Worm (Caenorhabditis elegans) whole organism, early embryonic: ENCODE measurements around the gene lin-48.
A peak's percentile ranks its signal among the peaks of the same experiment; 100 is the strongest.

Source experiments
- B0310.2 ChIP-seq: sonication (generic microtip); optimal IDR thresholded peaks from 2 replicates; lab custom pipeline; 2016; ENCODE audit warnings: mild to moderate bottlenecking, missing genetic modification characterization, missing compliant biosample characterization
- F13C5.2 ChIP-seq: sonication (generic microtip); optimal IDR thresholded peaks from 2 replicates; lab custom pipeline; 2017; ENCODE audit warnings: mild to moderate bottlenecking, missing genetic modification characterization, inconsistent platforms, missing compliant biosample characterization
- aly-1 ChIP-seq: sonication (generic microtip); optimal IDR thresholded peaks from 2 replicates; lab custom pipeline; 2016; ENCODE audit warnings: missing genetic modification characterization, missing compliant biosample characterization
- ama-1 ChIP-seq: fragments of 150-350 bp; optimal IDR thresholded peaks from 2 replicates; lab custom pipeline; 2014
- ceh-13 ChIP-seq: fragments of 200-800 bp; sonication (Bioruptor generic); optimal IDR thresholded peaks from 2 replicates; lab custom pipeline; 2018; ENCODE audit warnings: mild to moderate bottlenecking, missing genetic modification characterization, missing compliant biosample characterization
- ceh-36 ChIP-seq: sonication (generic microtip); optimal IDR thresholded peaks from 2 replicates; lab custom pipeline; 2016; ENCODE audit warnings: missing genetic modification characterization, inconsistent platforms, missing compliant biosample characterization
- ets-7 ChIP-seq: sonication (generic microtip); optimal IDR thresholded peaks from 2 replicates; lab custom pipeline; 2016; ENCODE audit warnings: missing genotype, missing genetic modification characterization, missing compliant biosample characterization
- flt-1 ChIP-seq: fragments of 200-800 bp; sonication (Bioruptor generic); IDR thresholded peaks from 2 replicates; pipeline ENCODE4 v1.3.6; 2022; ENCODE audit warnings: missing genetic modification characterization, missing compliant biosample characterization
- hmbx-1 ChIP-seq: sonication (generic microtip); optimal IDR thresholded peaks from 2 replicates; lab custom pipeline; 2016; ENCODE audit warnings: mild to moderate bottlenecking, missing genetic modification characterization, missing compliant biosample characterization
- hmg-4 ChIP-seq: fragments of 200-800 bp; sonication (Bioruptor generic); optimal IDR thresholded peaks from 2 replicates; lab custom pipeline; 2018; ENCODE audit warnings: mild to moderate bottlenecking, missing genetic modification characterization, missing compliant biosample characterization
- hnd-1 ChIP-seq: sonication (generic microtip); optimal IDR thresholded peaks from 2 replicates; lab custom pipeline; 2016; ENCODE audit warnings: missing genetic modification characterization, missing compliant biosample characterization
- pes-1 ChIP-seq: fragments of 200-800 bp; sonication (Bioruptor generic); IDR thresholded peaks from 2 replicates; pipeline ENCODE4 v1.3.6; 2022; ENCODE audit warnings: missing genetic modification reagents, missing genetic modification characterization, missing compliant biosample characterization
- scrt-1 ChIP-seq: fragments of 200-800 bp; sonication (Bioruptor generic); IDR thresholded peaks from 2 replicates; pipeline ENCODE4 v1.3.6; 2022; ENCODE audit warnings: missing genetic modification characterization, missing compliant biosample characterization
- sea-1 ChIP-seq: fragments of 200-800 bp; sonication (Bioruptor generic); conservative IDR thresholded peaks from 2 replicates; pipeline ENCODE4 v1.3.6; 2022; ENCODE audit warnings: missing genetic modification characterization, missing compliant biosample characterization
- tbx-11 ChIP-seq: fragments of 200-800 bp; sonication (Bioruptor generic); IDR thresholded peaks from 2 replicates; pipeline ENCODE4 v1.3.6; 2022; ENCODE audit warnings: missing genetic modification characterization, missing compliant biosample characterization
- tbx-37 ChIP-seq: fragments of 200-800 bp; sonication (Bioruptor generic); conservative IDR thresholded peaks from 2 replicates; pipeline ENCODE4 v1.3.6; 2022; ENCODE audit warnings: missing genetic modification reagents, missing genetic modification characterization, missing compliant biosample characterization
- tra-4 ChIP-seq: sonication (generic microtip); optimal IDR thresholded peaks from 2 replicates; lab custom pipeline; 2017; ENCODE audit warnings: missing genetic modification characterization, missing compliant biosample characterization

lin-48 gene

DNA sequence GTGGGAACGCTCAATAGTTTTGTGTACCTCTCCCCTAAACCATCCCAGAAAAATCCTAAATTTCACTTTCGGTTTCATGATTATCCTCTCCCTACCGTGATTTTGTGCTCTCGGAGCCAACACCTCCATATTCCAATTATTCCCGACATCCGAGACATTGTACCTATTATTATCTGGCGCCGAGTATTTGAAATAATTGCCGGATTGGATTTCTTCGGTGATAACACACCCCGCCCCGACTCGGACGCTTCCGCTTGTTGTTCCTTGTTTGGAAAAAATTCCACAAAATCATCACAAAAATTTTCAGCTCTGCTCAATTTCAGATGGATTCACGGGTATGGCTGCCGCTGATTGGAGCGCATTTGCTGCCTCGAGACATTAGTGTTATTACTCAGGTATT lies at the start of gene lin-48:
lin-48 (plus strand) TSS at position 301 of the 400 bp plus-strand sequence.
- no peak for TF ChIP-seq B0310.2 (tag; lab: Kevin White, UChicago)
- no peak for TF ChIP-seq hnd-1 (tag; lab: Kevin White, UChicago)
- TF ChIP-seq sea-1 (GFP tag; lab: Robert Waterston, UW), result no peak
- no peak for TF ChIP-seq hmg-4 (GFP tag; lab: Kevin White, UChicago)
- TF ChIP-seq hmbx-1 (tag; lab: Kevin White, UChicago), result no peak
- no peak for TF ChIP-seq tra-4 (tag; lab: Kevin White, UChicago)
- no peak for TF ChIP-seq ama-1 (lab: Kevin White, UChicago)
- TF ChIP-seq F13C5.2, result no peak
- TF ChIP-seq tbx-37 (GFP tag; lab: Robert Waterston, UW), result no peak
- no peak for TF ChIP-seq pes-1 (GFP tag; lab: Robert Waterston, UW)
- no peak for TF ChIP-seq ceh-13 (GFP tag; lab: Kevin White, UChicago)
- no peak for TF ChIP-seq ets-7 (tag; lab: Kevin White, UChicago)
- TF ChIP-seq flt-1 (GFP tag; lab: Robert Waterston, UW), result no peak
- TF ChIP-seq ceh-36 (tag; lab: Kevin White, UChicago), result no peak
- TF ChIP-seq tbx-11, result no peak
- TF ChIP-seq aly-1 (tag; lab: Kevin White, UChicago), result no peak
- TF ChIP-seq scrt-1 (GFP tag; lab: Robert Waterston, UW), result no peak

DNA sequence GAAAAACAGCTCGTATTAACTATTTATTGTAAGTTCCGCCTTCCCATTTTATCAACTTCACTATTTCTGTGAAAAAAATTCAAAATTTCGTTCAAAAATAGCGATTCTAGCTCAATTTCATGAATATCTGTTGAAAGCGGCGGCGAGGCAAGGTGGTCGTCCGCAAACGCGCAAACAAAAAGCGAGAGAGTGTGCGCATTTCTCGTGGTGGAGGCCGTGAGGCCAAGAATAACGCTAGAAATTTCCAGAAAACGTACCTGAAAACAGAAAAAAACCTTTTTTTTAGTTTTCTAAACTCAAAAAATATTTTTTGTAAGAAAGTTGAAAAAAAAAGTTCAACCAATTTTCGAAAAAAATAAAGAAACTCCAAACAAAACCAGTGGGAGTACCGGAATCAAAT lies 48.1 kb upstream of the lin-48 start:
- peak; percentile 67; the same call in 1 of the 2 replicates for TF ChIP-seq scrt-1 (GFP tag; lab: Robert Waterston, UW)

DNA sequence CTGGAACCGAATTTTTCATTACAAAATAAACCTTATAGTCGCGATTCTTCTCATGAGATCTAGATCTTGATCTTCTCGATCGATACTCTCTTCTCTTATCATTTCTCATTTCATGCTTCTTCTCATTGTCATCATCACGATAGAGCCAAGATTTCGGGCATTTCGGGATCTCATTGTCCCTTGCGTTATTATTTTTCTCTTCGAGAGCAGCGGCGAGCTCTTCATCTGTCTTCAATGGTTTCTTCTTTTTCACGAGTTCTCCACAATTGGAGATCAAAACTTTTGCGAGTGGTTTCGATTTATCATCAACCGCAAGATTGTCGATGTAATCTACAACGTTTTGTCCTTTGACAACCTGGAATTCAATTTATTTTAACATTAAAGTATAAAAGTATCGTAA lies 46.9 kb upstream of the lin-48 start:
- no peak for TF ChIP-seq tra-4 (tag; lab: Kevin White, UChicago)
- no peak for TF ChIP-seq ceh-36 (tag; lab: Kevin White, UChicago)
- TF ChIP-seq pes-1 (GFP tag; lab: Robert Waterston, UW), result no peak
- no peak for TF ChIP-seq ama-1 (lab: Kevin White, UChicago)
- TF ChIP-seq tbx-11, result no peak
- TF ChIP-seq flt-1 (GFP tag; lab: Robert Waterston, UW), result no peak
- TF ChIP-seq aly-1 (tag; lab: Kevin White, UChicago), result no peak
- no peak for TF ChIP-seq B0310.2 (tag; lab: Kevin White, UChicago)
- no peak for TF ChIP-seq sea-1 (GFP tag; lab: Robert Waterston, UW)
- TF ChIP-seq hmg-4 (GFP tag; lab: Kevin White, UChicago), result no peak
- no peak for TF ChIP-seq tbx-37 (GFP tag; lab: Robert Waterston, UW)
- TF ChIP-seq ceh-13 (GFP tag; lab: Kevin White, UChicago), result no peak
- no peak for TF ChIP-seq hnd-1 (tag; lab: Kevin White, UChicago)

DNA sequence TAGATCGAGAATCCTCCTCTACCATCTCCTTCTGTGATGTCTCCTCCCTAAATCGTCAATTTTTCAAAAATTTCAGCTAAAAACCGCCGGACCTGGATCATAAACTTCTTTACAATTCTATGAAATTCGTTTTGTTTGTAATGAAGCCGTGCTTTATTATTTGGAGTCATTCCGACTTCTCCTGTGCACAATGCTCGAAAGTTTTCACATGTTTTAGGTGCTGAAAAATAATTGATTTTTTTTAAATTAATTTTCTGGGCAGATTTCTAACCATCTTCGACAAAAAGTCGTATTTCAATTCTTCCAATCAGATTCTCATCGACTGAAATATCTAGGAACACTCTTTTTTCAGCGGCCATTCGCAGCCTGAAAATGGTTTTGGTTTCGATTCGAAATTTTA lies 46.0 kb upstream of the lin-48 start, which contains the start of gene cyn-9:
cyn-9 (minus strand) TSS at position 366 of the 400 bp plus-strand sequence.
- TF ChIP-seq ceh-13 (GFP tag; lab: Kevin White, UChicago) (no peak), F13C5.2 (no peak), hmg-4 (GFP tag; lab: Kevin White, UChicago) (no peak), hnd-1 (tag; lab: Kevin White, UChicago) (no peak), tbx-37 (GFP tag; lab: Robert Waterston, UW) (no peak), sea-1 (GFP tag; lab: Robert Waterston, UW) (no peak), tra-4 (tag; lab: Kevin White, UChicago) (no peak), B0310.2 (tag; lab: Kevin White, UChicago) (no peak), ets-7 (tag; lab: Kevin White, UChicago) (no peak), ceh-36 (tag; lab: Kevin White, UChicago) (no peak), aly-1 (tag; lab: Kevin White, UChicago) (no peak), hmbx-1 (tag; lab: Kevin White, UChicago) (no peak), ama-1 (lab: Kevin White, UChicago) (no peak), pes-1 (GFP tag; lab: Robert Waterston, UW) (no peak), flt-1 (GFP tag; lab: Robert Waterston, UW) (no peak), tbx-11 (no peak), scrt-1 (GFP tag; lab: Robert Waterston, UW) (no peak)

DNA sequence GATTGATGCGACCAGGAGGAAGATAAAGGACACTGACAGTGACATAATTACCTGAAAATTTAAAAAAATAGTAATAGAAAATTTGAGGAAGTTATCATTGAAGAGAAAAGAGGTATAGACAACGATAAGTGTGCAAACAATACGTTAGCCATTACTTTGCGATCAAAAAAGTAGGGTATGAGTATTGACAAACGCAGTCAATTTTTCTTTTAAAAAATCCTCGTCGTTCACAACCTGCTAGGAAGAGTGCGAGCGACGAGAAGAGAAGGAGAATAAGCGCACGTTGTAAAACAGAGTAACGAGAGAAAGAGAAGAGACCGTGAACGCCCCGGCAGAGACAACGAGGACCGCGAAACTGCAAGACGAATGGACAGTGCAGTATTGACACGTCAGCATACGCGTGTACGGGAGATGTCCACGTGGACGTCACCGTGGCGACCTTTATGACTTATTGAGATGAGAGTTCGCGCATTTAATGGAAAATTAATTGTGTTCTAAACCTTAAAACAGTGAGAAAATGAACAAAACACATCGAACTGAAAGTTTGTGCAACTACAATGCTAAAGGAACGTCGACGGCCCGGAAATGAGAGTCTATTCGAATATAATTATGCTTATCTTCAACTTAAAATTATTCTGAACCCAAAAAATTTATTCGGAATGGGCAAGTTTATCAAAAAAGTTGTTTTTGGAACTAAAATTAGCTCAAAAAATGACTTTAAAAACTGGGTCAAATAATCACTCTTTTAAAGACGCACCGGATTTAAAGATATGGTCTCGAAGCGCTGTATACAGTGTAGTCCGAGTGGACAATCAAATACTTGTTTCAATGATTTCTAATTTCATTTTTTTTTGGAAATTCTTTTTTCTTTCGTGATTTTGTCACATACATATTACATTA lies 43.6 kb upstream of the lin-48 start, which contains the start of the genes pdi-1 and C14B1.2:
pdi-1 (minus strand) TSS at position 51 of the 900 bp plus-strand sequence.
C14B1.2 (plus strand) TSS at position 850 of the 900 bp plus-strand sequence.
- no peak for TF ChIP-seq F13C5.2
- TF ChIP-seq scrt-1 (GFP tag; lab: Robert Waterston, UW), result no peak
- TF ChIP-seq sea-1 (GFP tag; lab: Robert Waterston, UW), result no peak
- no peak for TF ChIP-seq aly-1 (tag; lab: Kevin White, UChicago)
- TF ChIP-seq hmg-4 (GFP tag; lab: Kevin White, UChicago), result peak; percentile 52
- no peak for TF ChIP-seq hnd-1 (tag; lab: Kevin White, UChicago)

DNA sequence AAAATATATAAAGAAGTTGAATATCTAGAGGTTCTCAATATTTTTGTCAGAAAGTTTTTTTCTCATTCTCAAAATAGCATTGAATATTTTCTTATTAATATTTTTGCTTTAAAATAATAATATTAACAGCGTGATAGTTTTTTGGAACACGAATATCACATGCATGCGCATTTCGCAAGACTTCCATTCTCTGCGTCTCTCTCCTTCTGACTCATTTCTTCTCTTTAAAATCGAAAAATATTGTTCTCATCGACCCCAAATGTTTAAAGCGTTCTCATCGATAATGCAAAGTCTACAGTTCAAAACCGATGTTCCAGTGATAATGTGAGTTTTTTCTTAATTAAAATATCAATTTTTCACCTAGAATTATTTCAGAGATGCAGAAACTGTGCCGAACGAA lies 41.8 kb upstream of the lin-48 start, which contains the start of gene C14B1.3:
C14B1.3 (plus strand) TSS at position 168 of the 400 bp plus-strand sequence.
- no peak for TF ChIP-seq tbx-37 (GFP tag; lab: Robert Waterston, UW)

DNA sequence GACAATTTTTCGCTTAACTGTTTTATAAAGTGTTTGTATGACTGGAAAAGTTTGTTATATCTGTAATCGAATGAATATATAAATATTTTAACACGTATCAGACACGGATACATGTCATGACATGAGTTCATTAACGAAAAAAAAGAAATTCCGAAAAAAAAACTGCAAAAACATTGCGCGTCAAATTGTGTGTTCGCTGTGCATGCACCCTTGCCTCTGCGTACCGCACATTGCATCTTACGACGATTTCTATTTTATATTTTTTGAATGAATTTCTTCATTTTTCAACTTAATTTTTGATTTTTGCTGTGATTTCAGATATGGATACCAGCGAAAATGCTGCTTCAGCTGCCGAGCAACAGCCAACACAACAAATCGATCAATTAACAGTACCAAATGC lies 40.3 kb upstream of the lin-48 start, which contains the start of gene wdr-5.1:
wdr-5.1 (plus strand) TSS at position 319 of the 400 bp plus-strand sequence.
- TF ChIP-seq flt-1 (GFP tag; lab: Robert Waterston, UW) (no peak), pes-1 (GFP tag; lab: Robert Waterston, UW) (no peak), ama-1 (lab: Kevin White, UChicago) (no peak), tra-4 (tag; lab: Kevin White, UChicago) (no peak), ceh-13 (GFP tag; lab: Kevin White, UChicago) (no peak), ceh-36 (tag; lab: Kevin White, UChicago) (no peak), sea-1 (GFP tag; lab: Robert Waterston, UW) (no peak), hmbx-1 (tag; lab: Kevin White, UChicago) (no peak), scrt-1 (GFP tag; lab: Robert Waterston, UW) (no peak), hmg-4 (GFP tag; lab: Kevin White, UChicago) (no peak), B0310.2 (tag; lab: Kevin White, UChicago) (no peak), tbx-37 (GFP tag; lab: Robert Waterston, UW) (no peak), aly-1 (tag; lab: Kevin White, UChicago) (no peak), hnd-1 (tag; lab: Kevin White, UChicago) (no peak), F13C5.2 (no peak), tbx-11 (no peak), ets-7 (tag; lab: Kevin White, UChicago) (no peak)
